Worm (Caenorhabditis elegans) whole organism, young adult: ENCODE data around the gene cyp-29A3.

Experiments used
- B0261.1 ChIP-seq: sonication (generic microtip); optimal IDR thresholded peaks from 2 replicates; lab custom pipeline; 2016; ENCODE audit warnings: mild to moderate bottlenecking, missing genetic modification characterization, moderate library complexity, missing compliant biosample characterization
- C06A6.2 ChIP-seq: fragments of 200-800 bp; sonication (Bioruptor generic); conservative IDR thresholded peaks from 2 replicates; pipeline ENCODE4 v1.3.6; 2022; ENCODE audit warnings: missing genetic modification characterization, missing compliant biosample characterization
- F22D6.2 ChIP-seq: sonication (generic microtip); optimal IDR thresholded peaks from 2 replicates; lab custom pipeline; 2016; ENCODE audit warnings: mild to moderate bottlenecking, missing genetic modification characterization, missing compliant biosample characterization
- F23B12.7 ChIP-seq: sonication (generic microtip); optimal IDR thresholded peaks from 2 replicates; lab custom pipeline; 2017; ENCODE audit warnings: missing genetic modification characterization, mild to moderate bottlenecking, missing compliant biosample characterization, antibody characterized with exemption, moderate library complexity; ENCODE audit not compliant: insufficient read depth
- F33H1.4 ChIP-seq: fragments of 200-800 bp; sonication (Bioruptor generic); IDR thresholded peaks from 2 replicates; pipeline ENCODE4 v1.3.6; 2022; ENCODE audit warnings: missing genetic modification reagents, missing genetic modification characterization, missing compliant biosample characterization
- F37B4.10 ChIP-seq: fragments of 200-800 bp; sonication (Bioruptor generic); IDR thresholded peaks from 2 replicates; pipeline ENCODE4 v1.3.6; 2022; ENCODE audit warnings: missing genetic modification characterization, missing compliant biosample characterization
- F39B2.1 ChIP-seq: fragments of 200-800 bp; sonication (Bioruptor generic); IDR thresholded peaks from 2 replicates; pipeline ENCODE4 v1.3.6; 2022; ENCODE audit warnings: missing genetic modification reagents, missing genetic modification characterization, missing compliant biosample characterization
- F57A8.1 ChIP-seq: fragments of 200-800 bp; sonication (Bioruptor generic); optimal IDR thresholded peaks from 2 replicates; lab custom pipeline; 2018; ENCODE audit warnings: mild to moderate bottlenecking, missing genetic modification characterization, moderate library complexity, missing compliant biosample characterization
- F57C9.4 ChIP-seq: sonication (generic microtip); optimal IDR thresholded peaks from 2 replicates; lab custom pipeline; 2017; ENCODE audit warnings: mild to moderate bottlenecking, missing genetic modification characterization, missing compliant biosample characterization
- K12H6.12 ChIP-seq: fragments of 200-800 bp; sonication (Bioruptor generic); optimal IDR thresholded peaks from 2 replicates; lab custom pipeline; 2018; ENCODE audit warnings: mild to moderate bottlenecking, missing genetic modification characterization, missing compliant biosample characterization
- Y53F4B.3 ChIP-seq: fragments of 200-800 bp; sonication (Bioruptor generic); IDR thresholded peaks from 2 replicates; pipeline ENCODE4 v1.3.6; 2022; ENCODE audit warnings: missing genetic modification reagents, missing genetic modification characterization, missing compliant biosample characterization
- Y67H2A.10 ChIP-seq: fragments of 200-800 bp; sonication (Bioruptor generic); conservative IDR thresholded peaks from 2 replicates; pipeline ENCODE4 v1.3.6; 2022; ENCODE audit warnings: missing genetic modification reagents, missing genetic modification characterization, missing compliant biosample characterization
- athp-1 ChIP-seq: sonication (generic microtip); optimal IDR thresholded peaks from 2 replicates; lab custom pipeline; 2017; ENCODE audit warnings: mild to moderate bottlenecking, missing genetic modification characterization, missing compliant biosample characterization
- attf-3 ChIP-seq: fragments of 200-800 bp; sonication (Bioruptor generic); conservative IDR thresholded peaks from 2 replicates; pipeline ENCODE4 v1.3.6; 2022; ENCODE audit warnings: missing genetic modification reagents, missing genetic modification characterization, missing compliant biosample characterization
- bed-2 ChIP-seq: fragments of 200-800 bp; sonication (Bioruptor generic); IDR thresholded peaks from 2 replicates; pipeline ENCODE4 v1.3.6; 2022; ENCODE audit warnings: missing genetic modification reagents, missing genetic modification characterization, missing compliant biosample characterization
- chd-7 ChIP-seq: sonication (generic microtip); optimal IDR thresholded peaks from 2 replicates; lab custom pipeline; 2016; ENCODE audit warnings: mild to moderate bottlenecking, missing genetic modification characterization, moderate library complexity, missing compliant biosample characterization
- dox-1 ChIP-seq: fragments of 200-800 bp; sonication (Bioruptor generic); IDR thresholded peaks from 2 replicates; pipeline ENCODE4 v1.3.6; 2022; ENCODE audit warnings: missing genetic modification reagents, missing genetic modification characterization, missing compliant biosample characterization
- efl-1 ChIP-seq: fragments of 150-350 bp; optimal IDR thresholded peaks from 2 replicates; lab custom pipeline; 2014; ENCODE audit warnings: missing biosample characterization, missing genetic modification reagents, missing genetic modification characterization
- gei-17 ChIP-seq: fragments of 200-800 bp; sonication (Bioruptor generic); optimal IDR thresholded peaks from 2 replicates; lab custom pipeline; 2018; ENCODE audit warnings: mild to moderate bottlenecking, missing genetic modification characterization, missing compliant biosample characterization
- him-1 ChIP-seq: sonication (generic microtip); optimal IDR thresholded peaks from 2 replicates; lab custom pipeline; 2016; ENCODE audit warnings: missing genotype, missing genetic modification reagents, missing genetic modification characterization, missing compliant biosample characterization
- lin-26 ChIP-seq: fragments of 200-800 bp; sonication (Bioruptor generic); IDR thresholded peaks from 2 replicates; pipeline ENCODE4 v1.3.6; 2022; ENCODE audit warnings: missing genetic modification reagents, missing genetic modification characterization, missing compliant biosample characterization
- lin-40 ChIP-seq: sonication (generic microtip); optimal IDR thresholded peaks from 2 replicates; lab custom pipeline; 2016; ENCODE audit warnings: missing genetic modification characterization, mild to moderate bottlenecking, missing compliant biosample characterization, missing genotype, missing genetic modification reagents
- madf-3 ChIP-seq: fragments of 200-800 bp; sonication (Bioruptor generic); IDR thresholded peaks from 2 replicates; pipeline ENCODE4 v1.3.6; 2022; ENCODE audit warnings: missing genetic modification reagents, missing genetic modification characterization, missing compliant biosample characterization
- mcd-1 ChIP-seq: fragments of 200-800 bp; sonication (Bioruptor generic); IDR thresholded peaks from 2 replicates; pipeline ENCODE4 v1.3.6; 2022; ENCODE audit warnings: missing genetic modification reagents, missing genetic modification characterization, missing compliant biosample characterization
- nfya-1 ChIP-seq: sonication (generic microtip); optimal IDR thresholded peaks from 2 replicates; lab custom pipeline; 2017; ENCODE audit warnings: antibody characterized with exemption, missing compliant biosample characterization, missing genetic modification characterization, borderline replicate concordance; ENCODE audit not compliant: insufficient read depth
- nfyb-1 ChIP-seq: fragments of 200-800 bp; sonication (Bioruptor generic); IDR thresholded peaks from 2 replicates; pipeline ENCODE4 v1.3.6; 2022; ENCODE audit warnings: missing genetic modification reagents, missing genetic modification characterization, missing compliant biosample characterization
- nhr-120 ChIP-seq: fragments of 200-800 bp; sonication (Bioruptor generic); IDR thresholded peaks from 2 replicates; pipeline ENCODE4 v1.3.6; 2022; ENCODE audit warnings: missing genetic modification characterization, missing compliant biosample characterization
- nhr-27 ChIP-seq: fragments of 200-800 bp; sonication (Bioruptor generic); optimal IDR thresholded peaks from 2 replicates; lab custom pipeline; 2018; ENCODE audit warnings: mild to moderate bottlenecking, missing genetic modification characterization, moderate library complexity, missing compliant biosample characterization
- nhr-90 ChIP-seq: sonication (generic microtip); optimal IDR thresholded peaks from 2 replicates; lab custom pipeline; 2016; ENCODE audit warnings: missing genotype, mild to moderate bottlenecking, missing genetic modification characterization, missing compliant biosample characterization
- pbrm-1 ChIP-seq: fragments of 200-800 bp; sonication (Bioruptor generic); IDR thresholded peaks from 2 replicates; pipeline ENCODE4 v1.3.6; 2022; ENCODE audit warnings: missing genetic modification reagents, missing genetic modification characterization, missing compliant biosample characterization
- rpc-1 ChIP-seq, 2 experiments: fragments of 150-350 bp in 1 of 2; sonication (generic microtip) in 1 of 2; optimal IDR thresholded peaks; 2 replicates each; lab custom pipeline; 2014 to 2018; ENCODE audit warnings: missing biosample characterization in 1 of 2, missing genetic modification characterization in 1 of 2, missing genetic modification reagents in 1 of 2, missing genotype in 1 of 2
- snpc-1.1 ChIP-seq: sonication (generic microtip); optimal IDR thresholded peaks from 2 replicates; lab custom pipeline; 2017; ENCODE audit warnings: missing genetic modification characterization, mild to moderate bottlenecking, missing compliant biosample characterization, antibody characterized with exemption, moderate library complexity, missing genotype, missing genetic modification reagents; ENCODE audit not compliant: insufficient read depth
- snpc-4 ChIP-seq, 5 experiments: fragments of 150-350 bp in 1 of 5; sonication (generic microtip) in 4 of 5; optimal IDR thresholded peaks; 2 replicates each; lab custom pipeline; 2014 to 2018; ENCODE audit warnings: missing genetic modification characterization in 5 of 5, missing biosample characterization in 3 of 5, antibody characterized with exemption in 2 of 5, mild to moderate bottlenecking in 2 of 5, missing compliant biosample characterization in 2 of 5, missing genotype in 2 of 5, moderate library complexity in 2 of 5, missing genetic modification reagents in 1 of 5
- unc-62 ChIP-seq: fragments of 150-350 bp; optimal IDR thresholded peaks from 2 replicates; lab custom pipeline; 2014; ENCODE audit warnings: missing biosample characterization, missing genetic modification reagents, missing genetic modification characterization
- zfh-2 ChIP-seq: fragments of 200-800 bp; sonication (Bioruptor generic); conservative IDR thresholded peaks from 2 replicates; pipeline ENCODE4 v1.3.6; 2022; ENCODE audit warnings: missing genetic modification reagents, missing genetic modification characterization, missing compliant biosample characterization
- zim-3 ChIP-seq: sonication (generic microtip); optimal IDR thresholded peaks from 2 replicates; lab custom pipeline; 2017; ENCODE audit warnings: mild to moderate bottlenecking, missing genetic modification characterization, moderate library complexity, missing compliant biosample characterization
- ztf-25 ChIP-seq: fragments of 200-800 bp; sonication (Bioruptor generic); IDR thresholded peaks from 2 replicates; pipeline ENCODE4 v1.3.6; 2022; ENCODE audit warnings: missing genetic modification reagents, missing genetic modification characterization, missing compliant biosample characterization

The cyp-29A3 gene

DNA sequence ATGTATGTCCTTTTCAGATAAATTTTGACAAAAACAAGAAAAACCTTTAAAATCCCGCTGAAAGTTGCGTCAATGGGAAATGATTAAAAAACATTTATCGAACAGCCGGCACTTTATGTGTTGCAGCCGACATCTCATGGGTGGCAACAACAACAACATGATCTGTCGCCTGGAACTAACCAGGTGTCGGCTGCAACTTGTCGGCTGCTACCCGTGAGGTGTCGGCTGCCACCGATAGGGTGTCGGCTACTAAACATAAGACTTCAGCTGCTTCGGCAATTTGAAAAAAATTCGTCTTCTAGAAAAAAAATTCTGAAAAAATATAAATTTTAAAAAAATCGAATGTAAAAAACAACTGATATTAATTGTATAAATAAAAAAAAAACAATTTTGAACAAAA, 31.4 kb upstream of the cyp-29A3 start:
- TF ChIP-seq rpc-1 (optimal IDR thresholded peaks at IDR 0.05; lab: Kevin White, UChicago) (no peak), rpc-1 (tag; optimal IDR thresholded peaks at IDR 0.05; lab: Kevin White, UChicago) (no peak), ztf-25 (no peak), F57A8.1 (GFP tag; lab: Kevin White, UChicago) (no peak), gei-17 (no peak), Y53F4B.3 (GFP tag; lab: Robert Waterston, UW) (no peak), zim-3 (no peak), snpc-4 (GFP tag; optimal IDR thresholded peaks at IDR 0.05; lab: Kevin White, UChicago) (peak; percentile 53), snpc-4 (tag; optimal IDR thresholded peaks at IDR 0.05; lab: Kevin White, UChicago) (peak in 3 of 4 experiments; percentile 11 to 69 (median 32)), athp-1 (tag; lab: Kevin White, UChicago) (no peak), snpc-1.1 (tag; lab: Kevin White, UChicago) (peak; percentile 54)
- TF ChIP-seq, all 124 proteins: peak for 2

DNA sequence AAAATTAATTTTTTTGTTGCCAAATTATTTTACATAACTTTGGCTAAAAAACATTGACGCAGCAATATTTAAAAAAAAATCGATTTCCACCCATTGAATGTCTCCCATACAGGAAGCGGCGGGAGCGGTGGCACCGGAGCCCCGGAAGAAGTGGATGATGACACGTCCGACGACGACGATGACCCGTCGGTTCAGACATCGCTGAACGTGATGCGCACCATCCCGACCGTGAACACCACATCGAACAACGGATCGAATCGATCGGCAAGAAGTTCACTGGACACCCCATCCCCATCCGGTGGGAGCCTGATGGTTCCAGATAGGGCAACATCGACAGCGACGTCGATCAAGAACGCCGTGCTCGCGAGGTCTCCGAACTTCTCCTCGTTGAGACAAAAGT, 30.8 kb upstream of the cyp-29A3 start:
- 0 out of 2 replicates have a peak, but pooled peaks have one; percentile 12 for TF ChIP-seq C06A6.2 (GFP tag; lab: Robert Waterston, UW)
- TF ChIP-seq F37B4.10 (GFP tag; lab: Robert Waterston, UW): 0 out of 2 replicates have a peak, but pooled peaks have one; percentile 67
- TF ChIP-seq Y67H2A.10 (GFP tag; lab: Robert Waterston, UW): no peak
- no peak for TF ChIP-seq F39B2.1 (GFP tag; lab: Robert Waterston, UW)
- no peak for TF ChIP-seq nhr-27 (tag; lab: Kevin White, UChicago)
- no peak for TF ChIP-seq pbrm-1 (GFP tag; lab: Robert Waterston, UW)
- no peak for TF ChIP-seq F33H1.4 (GFP tag; lab: Robert Waterston, UW)
- no peak for TF ChIP-seq K12H6.12 (tag; lab: Kevin White, UChicago)
- TF ChIP-seq zfh-2 (GFP tag; lab: Robert Waterston, UW): peak; percentile 73

DNA sequence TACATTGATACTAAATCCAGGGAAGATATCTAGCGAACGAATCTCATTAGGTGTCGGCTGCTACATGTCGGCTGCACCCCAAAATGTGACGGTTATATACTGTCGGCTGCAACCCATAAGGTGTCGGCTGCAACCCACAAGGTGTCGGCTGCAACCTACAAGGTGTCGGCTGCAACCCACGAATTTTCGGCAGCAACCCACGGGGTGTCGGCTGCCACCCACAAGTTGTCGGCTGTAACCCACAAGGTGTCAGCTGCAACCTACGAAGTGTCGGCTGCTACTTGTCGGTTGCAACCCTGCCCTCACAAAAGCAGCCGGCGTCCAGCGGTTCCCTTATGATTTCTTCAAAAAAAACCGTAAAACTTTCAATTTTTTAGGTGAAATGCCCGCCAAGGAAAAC, 29.2 kb upstream of the cyp-29A3 start:
- TF ChIP-seq athp-1 (tag; lab: Kevin White, UChicago) (no peak), snpc-1.1 (tag; lab: Kevin White, UChicago) (peak; percentile 22), mcd-1 (GFP tag; lab: Robert Waterston, UW) (0 out of 2 replicates have a peak, but pooled peaks have one; percentile 9), lin-26 (GFP tag; lab: Robert Waterston, UW) (0 out of 2 replicates have a peak, but pooled peaks have one; percentile 18), him-1 (tag; lab: Kevin White, UChicago) (no peak), snpc-4 (GFP tag; optimal IDR thresholded peaks at IDR 0.05; lab: Kevin White, UChicago) (no peak), snpc-4 (tag; optimal IDR thresholded peaks at IDR 0.05; lab: Kevin White, UChicago) (peak in 2 of 4 experiments; percentile 3 to 53), zfh-2 (GFP tag; lab: Robert Waterston, UW) (peak; percentile 71)

DNA sequence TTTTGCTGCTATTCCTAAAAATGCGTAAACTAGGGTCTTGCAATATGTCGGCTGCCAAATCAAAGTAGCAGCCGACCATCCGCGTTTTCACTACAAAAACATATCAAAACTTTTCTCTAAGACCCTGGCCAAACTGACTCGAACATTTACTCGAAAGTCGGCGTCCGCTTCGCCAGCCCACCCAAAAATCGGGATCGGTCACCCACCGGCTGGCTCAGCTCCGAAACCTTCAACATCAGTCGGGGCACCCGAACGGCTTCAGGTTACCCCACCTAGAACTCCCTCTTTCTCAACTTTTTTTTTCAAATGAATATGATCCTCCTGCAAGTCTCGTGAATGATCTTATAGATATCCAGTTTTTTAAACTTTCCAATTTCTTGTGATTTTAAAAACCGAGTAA, 21.3 kb upstream of the cyp-29A3 start:
- TF ChIP-seq attf-3 (GFP tag; lab: Robert Waterston, UW): no peak
- no peak for TF ChIP-seq efl-1 (GFP tag; lab: Kevin White, UChicago)
- TF ChIP-seq nhr-120 (GFP tag; lab: Robert Waterston, UW): no peak
- peak; percentile 51; the same call in 1 of the 2 replicates for TF ChIP-seq zfh-2 (GFP tag; lab: Robert Waterston, UW)

DNA sequence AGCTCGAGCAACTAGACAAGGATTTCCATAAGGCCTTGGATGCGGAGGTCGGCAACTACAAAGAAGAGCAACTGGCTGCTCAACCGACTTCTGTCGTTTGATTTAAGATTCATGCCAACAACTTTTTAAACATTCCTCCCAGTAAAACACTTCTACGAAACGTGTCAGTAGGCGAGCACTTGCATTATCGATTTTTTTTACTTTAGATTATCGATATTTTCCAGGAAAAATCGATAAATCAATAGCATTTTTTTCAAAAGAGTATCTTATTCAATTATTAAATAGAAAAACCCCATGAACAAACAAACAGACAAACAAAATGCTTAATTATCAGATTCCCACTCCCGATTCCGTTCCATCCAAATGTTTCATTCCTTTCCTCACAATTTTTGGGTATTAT, 16.0 kb upstream of the cyp-29A3 start:
- TF ChIP-seq nfyb-1 (GFP tag; lab: Robert Waterston, UW) (0 out of 2 replicates have a peak, but pooled peaks have one; percentile 8), madf-3 (no peak)

DNA sequence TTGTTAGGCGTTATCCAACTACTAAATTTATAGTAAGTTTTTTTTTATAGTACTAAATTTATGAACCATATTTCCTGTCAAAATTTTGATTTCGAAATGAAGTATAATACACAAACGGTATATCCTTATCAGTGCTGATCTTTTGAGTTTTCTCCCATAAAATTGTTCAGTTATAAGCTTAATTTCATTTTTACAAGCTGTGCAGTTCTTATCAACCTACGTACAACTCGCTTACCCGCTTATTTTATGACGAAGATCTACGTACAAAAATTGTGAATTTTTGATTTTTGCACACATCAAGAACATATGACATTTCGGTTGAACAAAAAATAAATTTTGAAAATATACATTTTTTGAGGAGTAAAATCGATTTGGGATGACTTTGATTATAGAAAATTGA, 15.0 kb upstream of the cyp-29A3 start:
- no peak for TF ChIP-seq dox-1
- no peak for TF ChIP-seq F23B12.7 (tag; lab: Kevin White, UChicago)
- no peak for TF ChIP-seq unc-62 (GFP tag; lab: Kevin White, UChicago)
- TF ChIP-seq F57C9.4 (tag; lab: Kevin White, UChicago): no peak
- no peak for TF ChIP-seq nhr-90 (tag; lab: Kevin White, UChicago)
- no peak for TF ChIP-seq chd-7 (tag; lab: Kevin White, UChicago)
- TF ChIP-seq nfya-1 (tag; lab: Kevin White, UChicago): no peak
- TF ChIP-seq attf-3 (GFP tag; lab: Robert Waterston, UW): no peak
- no peak for TF ChIP-seq bed-2 (GFP tag; lab: Robert Waterston, UW)
- TF ChIP-seq athp-1 (tag; lab: Kevin White, UChicago): no peak
- TF ChIP-seq lin-40 (tag; lab: Kevin White, UChicago): no peak
- TF ChIP-seq F22D6.2 (tag; lab: Kevin White, UChicago): no peak
- TF ChIP-seq B0261.1 (tag; lab: Kevin White, UChicago): no peak
